Fruit fly (Drosophila melanogaster): ENCODE data around the gene lilli.

DNA sequence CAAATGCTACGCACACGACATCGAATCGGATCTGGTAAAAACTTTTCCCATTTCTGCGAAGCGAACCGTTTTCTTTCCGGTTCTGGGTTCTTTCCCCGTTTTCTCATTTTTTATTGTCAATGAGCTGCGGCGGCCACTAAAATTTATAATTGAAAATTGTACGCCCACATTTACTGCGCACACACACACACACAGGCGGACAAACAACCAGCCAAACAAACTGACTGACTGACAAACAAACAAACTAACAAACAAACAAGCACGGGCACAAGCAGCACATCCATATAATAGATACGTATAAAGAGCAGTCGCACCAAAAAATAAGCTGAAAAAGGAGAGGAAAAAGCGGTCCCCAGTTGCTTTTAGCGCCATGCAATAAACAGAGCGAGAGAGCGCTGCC, 5.5 kb downstream of the lilli start:
- TF ChIP-seq toe (GFP tag; optimal IDR thresholded peaks at IDR 0.05) (no peak), Crg-1 (GFP tag; optimal IDR thresholded peaks at IDR 0.05) (no peak)
